Worm (Caenorhabditis elegans): ENCODE measurements around the gene F17C11.6.

Gene F17C11.6

DNA sequence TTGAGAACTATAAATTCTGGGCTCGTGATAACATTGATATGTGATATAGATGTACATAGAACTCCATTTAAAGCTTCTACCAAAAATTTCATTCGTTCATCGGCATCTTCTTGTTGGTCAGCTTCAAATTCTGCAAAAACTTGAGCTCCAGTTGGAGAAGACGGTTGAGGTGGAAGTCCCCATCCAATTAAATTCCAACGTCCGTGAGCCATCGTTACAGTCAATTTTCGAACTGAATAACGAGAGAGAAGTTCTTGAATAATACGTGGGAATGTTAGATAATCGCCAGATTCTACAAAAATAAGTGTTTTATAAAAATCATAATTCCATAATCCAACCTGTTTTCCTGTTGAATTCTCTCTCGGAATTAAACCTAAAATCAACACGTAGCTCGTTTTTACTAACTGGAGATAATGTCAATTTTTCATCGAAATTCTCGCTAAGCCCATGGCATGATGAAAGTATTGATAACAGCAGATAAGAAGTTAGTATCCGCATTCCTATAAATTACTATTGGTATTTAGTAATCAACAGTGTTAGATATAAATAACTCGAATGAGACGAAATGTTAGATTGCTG, 3.5 kb downstream of the F17C11.6 start, which contains the start of gene pigt-1:
Gene pigt-1, minus strand, starts transcription at position 500 of the 579 bp plus-strand sequence.
- TF ChIP-seq elt-2 (tag; optimal IDR thresholded peaks at IDR 0.05): peak; percentile 37
- peak; percentile 35 for TF ChIP-seq ceh-28 (tag; optimal IDR thresholded peaks at IDR 0.05)
- peak; percentile 28 for TF ChIP-seq nhr-43 (tag; optimal IDR thresholded peaks at IDR 0.05; ENCODE audit: poor library complexity, severe bottlenecking)
- no peak for TF ChIP-seq ztf-11 (tag; optimal IDR thresholded peaks at IDR 0.05)

DNA sequence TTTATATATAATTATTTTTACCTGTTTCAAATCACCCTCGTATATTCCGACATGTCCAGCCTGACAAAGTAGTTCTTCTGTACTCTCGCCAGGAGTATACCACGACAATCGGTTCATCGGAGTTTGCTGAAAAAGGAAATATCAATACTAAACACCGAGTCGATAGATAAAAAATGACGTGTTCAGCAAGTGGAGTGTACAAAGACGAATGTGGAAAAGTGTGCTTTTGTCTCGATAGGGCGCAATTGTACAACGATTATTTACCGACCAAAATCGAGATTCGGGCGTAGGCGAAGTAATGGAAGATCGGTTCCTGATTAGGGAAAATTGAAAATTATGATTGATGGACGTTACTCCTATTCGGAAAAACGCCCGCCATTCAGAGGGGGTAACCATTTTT, 5.6 kb downstream of the F17C11.6 start, which contains the start of gene vps-36:
Gene vps-36, minus strand, starts transcription at position 126 of the 400 bp plus-strand sequence.
- peak; percentile 65 for TF ChIP-seq elt-2 (tag; optimal IDR thresholded peaks at IDR 0.05)
- no peak for TF ChIP-seq ceh-9 (tag; optimal IDR thresholded peaks at IDR 0.05)
- TF ChIP-seq R02D3.7 (tag; optimal IDR thresholded peaks at IDR 0.05): no peak
- TF ChIP-seq unc-39 (tag; optimal IDR thresholded peaks at IDR 0.05): no peak
- no peak for TF ChIP-seq ama-1 (optimal IDR thresholded peaks at IDR 0.05)
- TF ChIP-seq egl-5 (tag; optimal IDR thresholded peaks at IDR 0.05): no peak
- TF ChIP-seq mdl-1 (tag; optimal IDR thresholded peaks at IDR 0.05): no peak
- TF ChIP-seq nhr-237 (tag; optimal IDR thresholded peaks at IDR 0.05): no peak
- TF ChIP-seq lin-15B (tag; optimal IDR thresholded peaks at IDR 0.05): peak; percentile 21
- no peak for TF ChIP-seq nhr-76 (tag; optimal IDR thresholded peaks at IDR 0.05)
- TF ChIP-seq snpc-4 (tag; optimal IDR thresholded peaks at IDR 0.05): no peak
- TF ChIP-seq fkh-2 (tag; optimal IDR thresholded peaks at IDR 0.05): no peak
- TF ChIP-seq elt-1 (tag; optimal IDR thresholded peaks at IDR 0.05): no peak
- no peak for TF ChIP-seq ceh-16 (tag; optimal IDR thresholded peaks at IDR 0.05)
- TF ChIP-seq nhr-12 (tag; optimal IDR thresholded peaks at IDR 0.05): no peak
- no peak for TF ChIP-seq jun-1 (tag; optimal IDR thresholded peaks at IDR 0.05)
- no peak for TF ChIP-seq nhr-25 (tag; optimal IDR thresholded peaks at IDR 0.05)
- TF ChIP-seq pha-4 (tag; optimal IDR thresholded peaks at IDR 0.05): peak; percentile 74
- no peak for TF ChIP-seq nhr-77 (tag; optimal IDR thresholded peaks at IDR 0.05)
- TF ChIP-seq pqm-1 (tag; optimal IDR thresholded peaks at IDR 0.05): peak; percentile 59
- TF ChIP-seq egl-27 (tag; optimal IDR thresholded peaks at IDR 0.05): no peak
- TF ChIP-seq mml-1 (tag; optimal IDR thresholded peaks at IDR 0.05): no peak

DNA sequence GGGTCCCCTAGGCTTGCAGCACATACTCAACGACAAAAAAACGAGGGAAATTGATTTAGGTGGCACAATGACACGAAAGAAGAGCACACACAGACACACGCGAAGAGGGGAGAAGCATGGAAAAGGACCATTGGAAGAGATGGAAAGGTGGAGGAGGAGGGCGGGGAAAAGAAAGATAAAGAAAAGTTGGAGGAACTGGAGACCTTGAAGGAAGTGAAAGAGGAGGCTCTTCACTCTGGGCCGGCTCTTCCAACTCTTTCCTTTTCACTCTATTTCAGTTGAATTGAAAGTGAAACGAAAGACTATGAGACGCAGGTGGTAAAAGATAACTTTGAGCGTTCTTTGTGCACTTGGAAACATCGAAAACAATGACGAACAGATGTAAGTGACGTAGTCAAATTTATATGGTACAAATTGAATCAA, 6.5 kb downstream of the F17C11.6 start:
- TF ChIP-seq tbx-2 (tag; optimal IDR thresholded peaks at IDR 0.05) (peak; percentile 59), nhr-43 (tag; optimal IDR thresholded peaks at IDR 0.05; ENCODE audit: poor library complexity, severe bottlenecking) (no peak), pha-4 (tag; optimal IDR thresholded peaks at IDR 0.05) (peak; percentile 34), ceh-28 (tag; optimal IDR thresholded peaks at IDR 0.05) (peak; percentile 32), sea-2 (GFP tag; optimal IDR thresholded peaks at IDR 0.05) (no peak), unc-39 (tag; optimal IDR thresholded peaks at IDR 0.05) (no peak), pqm-1 (tag; optimal IDR thresholded peaks at IDR 0.05) (peak; percentile 20), egl-27 (tag; optimal IDR thresholded peaks at IDR 0.05) (no peak), fkh-2 (tag; optimal IDR thresholded peaks at IDR 0.05) (no peak), skn-1 (tag; optimal IDR thresholded peaks at IDR 0.05) (no peak), nhr-76 (tag; optimal IDR thresholded peaks at IDR 0.05) (no peak), hmg-11 (tag; optimal IDR thresholded peaks at IDR 0.05) (peak; percentile 81), fkh-10 (GFP tag; optimal IDR thresholded peaks at IDR 0.05) (peak; percentile 67), ztf-4 (tag; optimal IDR thresholded peaks at IDR 0.05) (no peak), nhr-67 (tag; optimal IDR thresholded peaks at IDR 0.05) (no peak), nhr-28 (tag; optimal IDR thresholded peaks at IDR 0.05) (no peak), snpc-4 (tag; optimal IDR thresholded peaks at IDR 0.05) (peak; percentile 42), egl-5 (tag; optimal IDR thresholded peaks at IDR 0.05) (peak; percentile 76), fos-1 (tag; optimal IDR thresholded peaks at IDR 0.05) (no peak), eor-1 (tag; optimal IDR thresholded peaks at IDR 0.05) (no peak), daf-12 (tag; optimal IDR thresholded peaks at IDR 0.05) (no peak), lin-15B (tag; optimal IDR thresholded peaks at IDR 0.05) (no peak), jun-1 (tag; optimal IDR thresholded peaks at IDR 0.05) (peak; percentile 52), ztf-11 (tag; optimal IDR thresholded peaks at IDR 0.05) (no peak), R02D3.7 (tag; optimal IDR thresholded peaks at IDR 0.05) (no peak), unc-62 (GFP tag; optimal IDR thresholded peaks at IDR 0.05) (no peak), nfya-1 (tag; optimal IDR thresholded peaks at IDR 0.05; ENCODE audit: insufficient read depth) (peak; percentile 73), ama-1 (optimal IDR thresholded peaks at IDR 0.05) (peak; percentile 60), mml-1 (tag; optimal IDR thresholded peaks at IDR 0.05) (no peak), nhr-23 (tag; optimal IDR thresholded peaks at IDR 0.05) (no peak), aly-2 (tag; optimal IDR thresholded peaks at IDR 0.05) (no peak), nhr-77 (tag; optimal IDR thresholded peaks at IDR 0.05) (no peak), elt-2 (tag; optimal IDR thresholded peaks at IDR 0.05) (peak; percentile 27), mdl-1 (tag; optimal IDR thresholded peaks at IDR 0.05) (no peak), nhr-12 (tag; optimal IDR thresholded peaks at IDR 0.05) (no peak), ceh-9 (tag; optimal IDR thresholded peaks at IDR 0.05) (no peak), lsy-12 (tag; optimal IDR thresholded peaks at IDR 0.05) (peak; percentile 43), elt-3 (tag; optimal IDR thresholded peaks at IDR 0.05) (no peak), nhr-25 (tag; optimal IDR thresholded peaks at IDR 0.05) (no peak), nhr-11 (tag; optimal IDR thresholded peaks at IDR 0.05) (peak; percentile 51), nhr-237 (tag; optimal IDR thresholded peaks at IDR 0.05) (no peak), elt-1 (tag; optimal IDR thresholded peaks at IDR 0.05) (no peak), ZK546.5 (tag; optimal IDR thresholded peaks at IDR 0.05) (no peak), lin-39 (tag; optimal IDR thresholded peaks at IDR 0.05) (peak; percentile 56)
